Worm (Caenorhabditis elegans) whole organism, L3 larva: Measurements from ENCODE around the gene Y47D3A.13.
"Not testable (repeated sequence)": the region's sequence is repeated elsewhere in the genome, so short reads cannot be mapped to it uniquely, and the experiment has no call there.

Experiments
- nhr-237 ChIP-seq: fragments of 150-350 bp; optimal IDR thresholded peaks from 2 replicates; lab custom pipeline; 2014; ENCODE audit warnings: missing biosample characterization, missing genetic modification characterization
- pqm-1 ChIP-seq: fragments of 150-350 bp; optimal IDR thresholded peaks from 2 replicates; lab custom pipeline; 2017; ENCODE audit warnings: missing biosample characterization, missing genetic modification characterization, inconsistent platforms
- unc-62 ChIP-seq: fragments of 150-350 bp; sonication (generic microtip); optimal IDR thresholded peaks from 4 replicates; lab custom pipeline; 2014; ENCODE audit warnings: missing biosample characterization, missing genetic modification reagents, missing genetic modification characterization

- TF ChIP-seq nhr-237 (tag; lab: Kevin White, UChicago); pqm-1 (tag; lab: Kevin White, UChicago); unc-62 (GFP tag; lab: Kevin White, UChicago): not testable (repeated sequence)
These were observed at the start of gene Y47D3A.13 for ce11 chrIII:11224006-11224405.
